Fruit fly (Drosophila melanogaster): ENCODE results near the gene Rab7.

DNA sequence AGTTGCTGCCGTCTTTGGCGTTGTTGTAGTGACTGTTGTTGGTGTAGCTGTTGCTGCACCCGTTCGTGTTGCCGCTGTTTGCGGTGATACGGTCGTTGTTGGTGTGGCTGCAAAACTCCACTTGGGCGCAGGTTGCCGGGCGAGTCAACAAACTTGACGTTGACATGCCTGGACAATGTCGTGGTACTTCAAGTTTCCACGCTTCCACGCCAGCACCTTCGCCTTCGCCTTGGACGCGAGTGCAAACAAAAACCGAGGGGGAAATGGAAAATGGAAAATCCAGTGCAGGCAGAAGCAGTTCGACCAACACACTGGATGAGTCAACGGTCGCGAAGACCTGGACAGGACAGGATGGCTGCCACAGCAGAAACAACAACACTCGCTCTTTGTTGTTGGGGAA is 31.9 kb downstream of the Rab7 start:
- TF ChIP-seq Myc (optimal IDR thresholded peaks at IDR 0.05) (no peak), psq (optimal IDR thresholded peaks at IDR 0.05) (no peak), ttk (optimal IDR thresholded peaks at IDR 0.05) (peak; percentile 87), Sin3A (optimal IDR thresholded peaks at IDR 0.05) (no peak)

Measured in Kc167 (cell line).